Worm (Caenorhabditis elegans): ENCODE data around the gene mrps-18.C.

DNA sequence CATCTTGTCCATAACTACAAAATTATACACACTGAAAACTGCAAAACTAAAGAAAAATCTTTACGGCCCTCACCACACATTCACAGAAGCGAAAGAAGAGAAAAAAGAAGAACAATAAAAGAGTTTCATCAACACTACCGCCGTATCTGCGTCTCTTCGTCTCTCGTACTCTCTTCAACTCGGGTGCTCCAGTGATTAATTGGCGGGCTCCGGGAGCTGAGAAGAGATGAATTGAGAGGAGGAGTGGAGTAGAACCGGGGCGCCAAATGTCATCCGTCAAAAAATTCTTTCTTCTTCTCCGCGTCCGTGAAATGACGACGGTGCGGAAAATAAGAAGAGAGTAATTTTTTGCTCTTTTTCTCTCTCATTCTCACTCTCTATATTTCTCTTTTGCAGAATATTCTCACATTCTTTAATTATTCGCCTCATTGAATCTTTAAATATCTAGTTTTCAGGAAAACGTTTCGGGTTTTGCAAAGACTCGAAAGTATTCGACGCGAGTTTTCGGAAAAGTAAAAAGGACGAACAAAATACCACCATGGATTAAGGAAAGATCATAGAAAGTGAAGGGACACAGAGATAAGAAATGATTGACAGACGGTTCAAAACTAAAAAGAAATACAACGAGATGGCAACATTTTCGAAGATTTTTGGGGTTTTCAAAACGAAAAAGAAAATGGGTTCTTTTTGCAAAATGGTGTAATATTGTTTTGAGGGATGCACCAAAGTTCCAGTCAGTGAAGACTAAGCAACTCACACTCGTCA is 28.3 kb upstream of the mrps-18.C start:
- TF ChIP-seq zag-1 (tag; optimal IDR thresholded peaks at IDR 0.05): no peak
- no peak for TF ChIP-seq ztf-11 (tag; optimal IDR thresholded peaks at IDR 0.05)

All from whole organism, L3 larva.